Fruit fly (Drosophila melanogaster) whole organism, embryonic: Measurements from ENCODE around the gene Gs2.

Source experiments
- Abd-B ChIP-seq: fragments of 200-800 bp; sonication (Bioruptor generic); optimal IDR thresholded peaks from 2 replicates; lab custom pipeline; 2018; ENCODE audit warnings: missing biosample characterization, mild to moderate bottlenecking, missing genetic modification characterization, moderate library complexity
- Blimp-1 ChIP-seq: fragments of 200-800 bp; sonication (Bioruptor generic); optimal IDR thresholded peaks from 3 replicates; lab custom pipeline; 2018; ENCODE audit warnings: missing biosample characterization, missing genetic modification characterization, mild to moderate bottlenecking, moderate library complexity, missing genetic modification reagents
- CG10431 ChIP-seq: fragments of 200-800 bp; sonication (Bioruptor generic); optimal IDR thresholded peaks from 3 replicates; lab custom pipeline; 2018; ENCODE audit warnings: missing biosample characterization, mild to moderate bottlenecking, missing genetic modification characterization
- CG11247 ChIP-seq: fragments of 200-800 bp; sonication (Bioruptor generic); IDR thresholded peaks from 2 replicates; pipeline ENCODE4 v1.3.6; 2022; ENCODE audit warnings: missing biosample characterization, missing genetic modification characterization
- CG12299 ChIP-seq: fragments of 200-800 bp; sonication (Bioruptor generic); optimal IDR thresholded peaks from 2 replicates; lab custom pipeline; 2018; ENCODE audit warnings: missing biosample characterization, mild to moderate bottlenecking, missing genetic modification characterization
- CG12769 ChIP-seq: fragments of 200-800 bp; sonication (Bioruptor generic); optimal IDR thresholded peaks from 2 replicates; lab custom pipeline; 2019; ENCODE audit warnings: missing biosample characterization, mild to moderate bottlenecking, missing genetic modification characterization, moderate library complexity
- CG14050 ChIP-seq: fragments of 200-800 bp; sonication (Bioruptor generic); IDR thresholded peaks from 3 replicates; pipeline ENCODE4 v1.3.6; 2022; ENCODE audit warnings: missing biosample characterization, missing genetic modification characterization
- CG14667 ChIP-seq: fragments of 200-800 bp; sonication (Bioruptor generic); IDR thresholded peaks from 2 replicates; pipeline ENCODE4 v1.3.6; 2022; ENCODE audit warnings: missing biosample characterization, missing genetic modification characterization
- CG14860 ChIP-seq: fragments of 200-800 bp; sonication (Bioruptor generic); IDR thresholded peaks from 3 replicates; pipeline ENCODE4 v1.3.6; 2022; ENCODE audit warnings: missing biosample characterization, missing genetic modification characterization; ENCODE audit not compliant: partially characterized antibody
- CG16815 ChIP-seq: fragments of 200-800 bp; sonication (Bioruptor generic); optimal IDR thresholded peaks from 3 replicates; lab custom pipeline; 2017; ENCODE audit warnings: missing biosample characterization, mild to moderate bottlenecking, missing genetic modification characterization
- CG17186 ChIP-seq: fragments of 200-800 bp; sonication (Bioruptor generic); optimal IDR thresholded peaks from 3 replicates; lab custom pipeline; 2017; ENCODE audit warnings: missing biosample characterization, missing genetic modification reagents, missing genetic modification characterization
- CG18476 ChIP-seq: fragments of 200-800 bp; sonication (Bioruptor generic); optimal IDR thresholded peaks from 2 replicates; lab custom pipeline; 2016; ENCODE audit warnings: missing biosample characterization, mild to moderate bottlenecking, missing genetic modification characterization
- CG2889 ChIP-seq: fragments of 200-800 bp; sonication (Bioruptor generic); IDR thresholded peaks from 3 replicates; pipeline ENCODE4 v1.3.6; 2022; ENCODE audit warnings: missing biosample characterization, missing genetic modification characterization
- CG31224 ChIP-seq: fragments of 200-800 bp; sonication (Bioruptor generic); IDR thresholded peaks from 2 replicates; pipeline ENCODE4 v1.3.6; 2022; ENCODE audit warnings: missing biosample characterization, missing genetic modification characterization
- CG3847 ChIP-seq: fragments of 200-800 bp; sonication (Bioruptor generic); IDR thresholded peaks from 2 replicates; pipeline ENCODE4 v1.3.6; 2022; ENCODE audit warnings: missing biosample characterization, missing genetic modification characterization
- CG6254 ChIP-seq: fragments of 200-800 bp; sonication (Bioruptor generic); optimal IDR thresholded peaks from 3 replicates; lab custom pipeline; 2017; ENCODE audit warnings: mild to moderate bottlenecking, missing biosample characterization, missing genetic modification reagents, missing genetic modification characterization
- CG6683 ChIP-seq: fragments of 200-800 bp; sonication (Bioruptor generic); optimal IDR thresholded peaks from 2 replicates; lab custom pipeline; 2017; ENCODE audit warnings: missing biosample characterization, mild to moderate bottlenecking, missing genetic modification characterization, missing genetic modification reagents
- CG6813 ChIP-seq: fragments of 200-800 bp; sonication (Bioruptor generic); optimal IDR thresholded peaks from 2 replicates; lab custom pipeline; 2017; ENCODE audit warnings: missing biosample characterization, missing genetic modification characterization, mild to moderate bottlenecking, moderate library complexity, missing genetic modification reagents
- CG7987 ChIP-seq: fragments of 200-800 bp; sonication (Bioruptor generic); optimal IDR thresholded peaks from 2 replicates; lab custom pipeline; 2018; ENCODE audit warnings: missing biosample characterization, mild to moderate bottlenecking, missing genetic modification characterization, moderate library complexity
- CG8765 ChIP-seq: fragments of 200-800 bp; sonication (Bioruptor generic); IDR thresholded peaks from 2 replicates; pipeline ENCODE4 v1.3.6; 2022; ENCODE audit warnings: missing biosample characterization, missing genetic modification characterization
- CG9609 ChIP-seq: fragments of 200-800 bp; sonication (Bioruptor generic); optimal IDR thresholded peaks from 3 replicates; lab custom pipeline; 2016; ENCODE audit warnings: missing biosample characterization, missing genetic modification characterization
- CrebB ChIP-seq: fragments of 200-800 bp; sonication (Bioruptor generic); optimal IDR thresholded peaks from 3 replicates; lab custom pipeline; 2018; ENCODE audit warnings: missing biosample characterization, mild to moderate bottlenecking, missing genetic modification characterization
- Dbx ChIP-seq: fragments of 200-800 bp; sonication (Bioruptor generic); IDR thresholded peaks from 3 replicates; pipeline ENCODE4 v1.3.6; 2022; ENCODE audit warnings: missing biosample characterization, missing genetic modification characterization
- Dp ChIP-seq: fragments of 200-800 bp; sonication (Bioruptor generic); optimal IDR thresholded peaks from 2 replicates; lab custom pipeline; 2018; ENCODE audit warnings: missing biosample characterization, mild to moderate bottlenecking, missing genetic modification characterization, moderate library complexity
- E2f1 ChIP-seq: fragments of 200-800 bp; sonication (Bioruptor generic); IDR thresholded peaks from 2 replicates; pipeline ENCODE4 v1.3.6; 2022; ENCODE audit warnings: missing biosample characterization, missing genetic modification characterization
- Fer2 ChIP-seq: fragments of 200-800 bp; sonication (Bioruptor generic); optimal IDR thresholded peaks from 2 replicates; lab custom pipeline; 2018; ENCODE audit warnings: missing biosample characterization, mild to moderate bottlenecking, missing genetic modification characterization, moderate library complexity
- Gsc ChIP-seq: fragments of 200-800 bp; sonication (Bioruptor generic); IDR thresholded peaks from 2 replicates; pipeline ENCODE4 v1.3.6; 2022; ENCODE audit warnings: missing biosample characterization, missing genetic modification characterization
- H15 ChIP-seq: fragments of 200-800 bp; sonication (Bioruptor generic); IDR thresholded peaks from 3 replicates; pipeline ENCODE4 v1.3.6; 2022; ENCODE audit warnings: missing biosample characterization, missing genetic modification characterization
- Med ChIP-seq: fragments of 200-800 bp; sonication (Bioruptor generic); peaks from one replicate; lab custom pipeline; 2016; ENCODE audit warnings: missing biosample characterization, missing genetic modification characterization, mild to moderate bottlenecking, inconsistent platforms, moderate library complexity
- NfI ChIP-seq: fragments of 200-800 bp; sonication (Bioruptor generic); optimal IDR thresholded peaks from 3 replicates; lab custom pipeline; 2018; ENCODE audit warnings: missing biosample characterization, mild to moderate bottlenecking, missing genetic modification characterization, moderate library complexity
- Taf1 ChIP-seq: fragments of 200-800 bp; sonication (Bioruptor generic); IDR thresholded peaks from 2 replicates; pipeline ENCODE4 v1.3.6; 2022; ENCODE audit warnings: missing biosample characterization, missing genetic modification characterization
- Vsx1 ChIP-seq: fragments of 200-800 bp; sonication (Bioruptor generic); optimal IDR thresholded peaks from 2 replicates; lab custom pipeline; 2017; ENCODE audit warnings: missing biosample characterization, mild to moderate bottlenecking, missing genetic modification characterization, missing genetic modification reagents
- cg ChIP-seq: fragments of 200-800 bp; sonication (Bioruptor generic); optimal IDR thresholded peaks from 3 replicates; lab custom pipeline; 2019; ENCODE audit warnings: missing biosample characterization, mild to moderate bottlenecking, missing genetic modification characterization, moderate library complexity
- chinmo ChIP-seq: fragments of 200-800 bp; sonication (Bioruptor generic); IDR thresholded peaks from 4 replicates; pipeline ENCODE4 v1.3.6; 2022; ENCODE audit warnings: missing biosample characterization, missing genetic modification characterization; ENCODE audit not compliant: partially characterized antibody
- fru ChIP-seq: fragments of >200 bp; optimal IDR thresholded peaks from 2 replicates; lab custom pipeline; 2017
- gsb-n ChIP-seq: fragments of 200-800 bp; sonication (Bioruptor generic); optimal IDR thresholded peaks from 3 replicates; lab custom pipeline; 2018; ENCODE audit warnings: missing biosample characterization, mild to moderate bottlenecking, missing genetic modification characterization
- hb ChIP-seq: fragments of 200-800 bp; sonication (Bioruptor generic); IDR thresholded peaks from 3 replicates; pipeline ENCODE4 v1.3.6; 2022; ENCODE audit warnings: missing biosample characterization, missing genetic modification characterization; ENCODE audit not compliant: partially characterized antibody
- lola ChIP-seq, 3 experiments: fragments of >200 bp in 2 of 3; fragments of 200-800 bp in 1 of 3; sonication (Bioruptor generic) in 1 of 3; optimal IDR thresholded peaks; 2 replicates each; lab custom pipeline; 2017 to 2019; ENCODE audit warnings: missing biosample characterization in 3 of 3, missing genetic modification characterization in 3 of 3, mild to moderate bottlenecking in 1 of 3, moderate library complexity in 1 of 3
- pan ChIP-seq, 4 experiments: fragments of >200 bp in 3 of 4; fragments of 200-800 bp in 1 of 4; sonication (Bioruptor generic) in 1 of 4; optimal IDR thresholded peaks in 3 of 4; IDR thresholded peaks in 1 of 4; 2 replicates each; pipeline versions ENCODE4 v1.3.6 to Lab custom; 2017 to 2022; ENCODE audit warnings: missing biosample characterization in 2 of 4, missing genetic modification characterization in 2 of 4, mixed read lengths in 1 of 4
- pzg ChIP-seq: fragments of 200-800 bp; sonication (Bioruptor generic); optimal IDR thresholded peaks from 3 replicates; lab custom pipeline; 2018; ENCODE audit warnings: missing biosample characterization, mild to moderate bottlenecking, missing genetic modification characterization, moderate library complexity
- ro ChIP-seq: fragments of 200-800 bp; sonication (Bioruptor generic); IDR thresholded peaks from 2 replicates; pipeline ENCODE4 v1.3.6; 2022; ENCODE audit warnings: missing biosample characterization, missing genetic modification characterization
- run ChIP-seq: fragments of 200-800 bp; sonication (Bioruptor generic); optimal IDR thresholded peaks from 3 replicates; lab custom pipeline; 2018; ENCODE audit warnings: missing biosample characterization, mild to moderate bottlenecking, missing genetic modification characterization
- schlank ChIP-seq: fragments of 200-800 bp; sonication (Bioruptor generic); optimal IDR thresholded peaks from 2 replicates; lab custom pipeline; 2018; ENCODE audit warnings: missing biosample characterization, mild to moderate bottlenecking, missing genetic modification characterization
- sd ChIP-seq: fragments of 200-800 bp; sonication (Bioruptor generic); optimal IDR thresholded peaks from 3 replicates; lab custom pipeline; 2018; ENCODE audit warnings: missing biosample characterization, mild to moderate bottlenecking, missing genetic modification characterization, moderate library complexity
- slou ChIP-seq: fragments of 200-800 bp; sonication (Bioruptor generic); optimal IDR thresholded peaks from 3 replicates; lab custom pipeline; 2016; ENCODE audit warnings: missing biosample characterization, missing genetic modification characterization
- tgo ChIP-seq: fragments of 200-800 bp; sonication (Bioruptor generic); IDR thresholded peaks from 3 replicates; pipeline ENCODE4 v1.3.6; 2022; ENCODE audit warnings: missing biosample characterization, missing genetic modification characterization
- tio ChIP-seq: fragments of 200-800 bp; sonication (Bioruptor generic); optimal IDR thresholded peaks from 2 replicates; lab custom pipeline; 2017; ENCODE audit warnings: missing biosample characterization, missing genetic modification characterization, inconsistent platforms
- trem ChIP-seq: fragments of 200-800 bp; optimal IDR thresholded peaks from 3 replicates; lab custom pipeline; 2019; ENCODE audit warnings: missing biosample characterization, mild to moderate bottlenecking, missing genetic modification characterization, moderate library complexity
- vnd ChIP-seq: fragments of 200-800 bp; sonication (Bioruptor generic); IDR thresholded peaks from 3 replicates; pipeline ENCODE4 v1.3.6; 2022; ENCODE audit warnings: missing biosample characterization, missing genetic modification characterization; ENCODE audit not compliant: partially characterized antibody
- zen ChIP-seq: fragments of 200-800 bp; sonication (Bioruptor generic); optimal IDR thresholded peaks from 3 replicates; lab custom pipeline; 2018; ENCODE audit warnings: missing biosample characterization, mild to moderate bottlenecking, missing genetic modification characterization, moderate library complexity

The Gs2 gene

dm6 chrX:11466757-11467156 lies 44.1 kb downstream of the Gs2 start:
- TF ChIP-seq run (tag; lab: Kevin White, UChicago) (no peak), CG18476 (GFP tag; lab: Kevin White, UChicago) (no peak), lola (GFP tag; optimal IDR thresholded peaks at IDR 0.05; lab: Kevin White, UChicago) (no peak), tio (GFP tag; lab: Kevin White, UChicago) (no peak), pan (optimal IDR thresholded peaks at IDR 0.05; lab: Kevin White, UChicago) (no peak), pan (GFP tag; optimal IDR thresholded peaks at IDR 0.05 in 1 of 2, IDR thresholded peaks at IDR 0.05 in 1 of 2) (peak in 1 of 2 experiments; percentile 52), CrebB (tag; lab: Kevin White, UChicago) (no peak), sd (tag; lab: Kevin White, UChicago) (no peak), cg (GFP tag; lab: Kevin White, UChicago) (no peak), CG6813 (GFP tag; lab: Kevin White, UChicago) (no peak), vnd (GFP tag; lab: Robert Waterston, UW) (no peak), E2f1 (GFP tag; lab: Robert Waterston, UW) (no peak), CG9609 (no peak), CG3847 (GFP tag; lab: Robert Waterston, UW) (no peak), NfI (no peak), CG16815 (GFP tag; lab: Kevin White, UChicago) (no peak), Vsx1 (GFP tag; lab: Kevin White, UChicago) (no peak), CG14860 (GFP tag; lab: Robert Waterston, UW) (no peak), Dbx (GFP tag; lab: Robert Waterston, UW) (no peak), CG6683 (no peak), Dp (GFP tag; lab: Kevin White, UChicago) (no peak), H15 (GFP tag; lab: Robert Waterston, UW) (no peak), fru (lab: Kevin White, UChicago) (no peak), CG6254 (no peak), CG8765 (GFP tag; lab: Robert Waterston, UW) (no peak), Fer2 (no peak), schlank (tag; lab: Kevin White, UChicago) (no peak), slou (GFP tag; lab: Kevin White, UChicago) (no peak), hb (GFP tag; lab: Robert Waterston, UW) (no peak), trem (tag; lab: Kevin White, UChicago) (no peak), gsb-n (tag; lab: Kevin White, UChicago) (no peak), CG12769 (tag; lab: Kevin White, UChicago) (peak; percentile 33), CG11247 (GFP tag; lab: Robert Waterston, UW) (peak; percentile 45; the same call in 1 of the 2 replicates), Blimp-1 (no peak), Abd-B (GFP tag; lab: Kevin White, UChicago) (no peak), Gsc (GFP tag; lab: Robert Waterston, UW) (no peak), tgo (GFP tag; lab: Robert Waterston, UW) (peak; percentile 35; the same call in 1 of the 3 replicates), CG10431 (no peak), CG7987 (no peak), CG31224 (no peak), CG14667 (GFP tag; lab: Robert Waterston, UW) (no peak), Med (GFP tag; lab: Kevin White, UChicago) (peak; percentile 81), CG12299 (tag; lab: Kevin White, UChicago) (no peak), CG14050 (peak; percentile 17; the same call in 1 of the 3 replicates), zen (tag; lab: Kevin White, UChicago) (no peak), CG17186 (GFP tag; lab: Kevin White, UChicago) (no peak), pzg (GFP tag; lab: Kevin White, UChicago) (no peak), CG2889 (GFP tag; lab: Robert Waterston, UW) (no peak), ro (GFP tag; lab: Robert Waterston, UW) (no peak), Taf1 (GFP tag; lab: Robert Waterston, UW) (no peak), chinmo (GFP tag; lab: Robert Waterston, UW) (no peak)
